Fruit fly (Drosophila melanogaster): ENCODE measurements around the gene CG31650.

DNA sequence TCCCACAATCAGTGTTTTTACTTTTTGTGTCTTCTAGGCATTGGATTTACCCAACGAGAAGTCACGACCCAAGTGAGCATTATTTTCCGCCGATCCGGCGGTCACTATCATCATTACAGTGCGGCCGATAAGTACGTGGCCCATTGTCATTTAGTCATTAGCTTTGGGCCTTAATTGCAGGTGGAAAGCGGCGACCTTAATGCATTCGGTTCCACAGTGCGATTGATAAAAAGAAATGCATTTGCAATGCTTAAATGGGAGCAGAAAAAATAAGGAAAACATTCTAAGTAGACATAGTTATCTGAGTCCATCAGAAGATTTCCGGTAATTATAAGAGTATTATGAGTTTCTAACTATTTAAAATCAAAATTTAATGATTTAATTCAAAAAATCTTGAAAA lies 47.6 kb upstream of the CG31650 start:
- TF ChIP-seq psq (optimal IDR thresholded peaks at IDR 0.05): no peak
- no peak for TF ChIP-seq h (optimal IDR thresholded peaks at IDR 0.05)
- no peak for TF ChIP-seq Sin3A (optimal IDR thresholded peaks at IDR 0.05)
